Fruit fly (Drosophila melanogaster) whole organism, adult: Measurements from ENCODE around the gene app.

Experiments
- CG1620 ChIP-seq: fragments of 200-800 bp; sonication (Bioruptor generic); optimal IDR thresholded peaks from 2 replicates; lab custom pipeline; 2016; ENCODE audit warnings: missing biosample characterization, missing genetic modification characterization
- CG33017 ChIP-seq: fragments of 200-800 bp; sonication (Bioruptor generic); optimal IDR thresholded peaks from 2 replicates; lab custom pipeline; 2018; ENCODE audit warnings: missing biosample characterization, mild to moderate bottlenecking, missing genetic modification characterization, moderate library complexity
- CG7101 ChIP-seq: fragments of 200-800 bp; sonication (Bioruptor generic); optimal IDR thresholded peaks from 2 replicates; lab custom pipeline; 2018; ENCODE audit warnings: missing biosample characterization, mild to moderate bottlenecking, missing genetic modification characterization, moderate library complexity
- Hr96 ChIP-seq: fragments of 200-800 bp; sonication (Bioruptor generic); optimal IDR thresholded peaks from 2 replicates; lab custom pipeline; 2016; ENCODE audit warnings: missing biosample characterization, missing genetic modification characterization
- bab1 ChIP-seq: fragments of 200-800 bp; sonication (Bioruptor generic); optimal IDR thresholded peaks from 3 replicates; lab custom pipeline; 2019; ENCODE audit warnings: missing biosample characterization, mild to moderate bottlenecking, missing genetic modification characterization, moderate library complexity
- cic ChIP-seq: fragments of 200-800 bp; sonication (Bioruptor generic); optimal IDR thresholded peaks from 2 replicates; lab custom pipeline; 2017; ENCODE audit warnings: missing biosample characterization, mild to moderate bottlenecking, missing genetic modification characterization, moderate library complexity
- pad ChIP-seq: fragments of 200-800 bp; sonication (Bioruptor generic); optimal IDR thresholded peaks from 3 replicates; lab custom pipeline; 2017; ENCODE audit warnings: missing biosample characterization, missing genetic modification characterization, mild to moderate bottlenecking, moderate library complexity, missing genetic modification reagents
- tj ChIP-seq: fragments of 200-800 bp; sonication (Bioruptor generic); optimal IDR thresholded peaks from 3 replicates; lab custom pipeline; 2017; ENCODE audit warnings: missing biosample characterization, mild to moderate bottlenecking, missing genetic modification characterization, moderate library complexity

DNA sequence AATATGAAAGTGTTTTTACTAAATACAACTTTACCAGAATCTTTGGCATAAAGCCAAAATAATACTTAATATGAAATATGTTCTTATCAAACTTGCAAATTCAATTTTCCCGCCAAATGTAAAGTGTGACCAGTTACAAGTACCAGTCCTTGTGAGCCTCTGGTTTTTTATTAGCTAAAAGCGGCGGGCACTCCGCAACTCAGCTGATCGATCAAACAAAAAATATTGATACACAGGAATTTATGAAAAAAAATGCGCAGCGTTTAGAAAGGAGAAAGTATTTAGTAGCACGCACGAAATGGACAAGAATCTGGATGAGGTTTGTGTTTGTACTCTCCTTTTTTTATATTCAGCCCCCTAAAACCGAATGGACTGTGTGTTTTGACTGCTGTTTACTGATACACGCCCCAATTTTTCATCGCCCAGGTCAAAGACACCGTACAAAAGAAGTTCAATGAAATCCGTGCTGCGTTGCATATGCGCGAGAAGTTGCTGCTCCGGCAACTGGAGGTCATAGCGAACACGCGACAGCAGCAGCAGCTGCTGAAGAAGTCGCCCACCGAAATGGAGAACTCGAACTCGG is 782 bp upstream of the app start, which contains the start of gene CG32100:
- TF ChIP-seq tj (GFP tag; lab: Kevin White, UChicago) (no peak), CG1620 (GFP tag; lab: Kevin White, UChicago) (no peak), CG7101 (tag; lab: Kevin White, UChicago) (no peak), pad (GFP tag; lab: Kevin White, UChicago) (no peak), CG33017 (no peak), Hr96 (GFP tag; lab: Kevin White, UChicago) (no peak), cic (no peak), bab1 (GFP tag; lab: Kevin White, UChicago) (no peak)
